Worm (Caenorhabditis elegans) whole organism, L4 larva: Measurements from ENCODE around the gene ZK856.16.

Experiments
- F26F4.8 ChIP-seq: fragments of 200-800 bp; sonication (Bioruptor generic); conservative IDR thresholded peaks from 2 replicates; pipeline ENCODE4 v1.3.6; 2022; ENCODE audit warnings: missing genetic modification characterization, missing compliant biosample characterization
- T26A8.4 ChIP-seq: fragments of 200-800 bp; sonication (Bioruptor generic); IDR thresholded peaks from 2 replicates; pipeline ENCODE4 v1.3.6; 2022; ENCODE audit warnings: missing genetic modification characterization, missing compliant biosample characterization
- Y48G9A.11 ChIP-seq: fragments of 200-800 bp; sonication (Bioruptor generic); IDR thresholded peaks from 2 replicates; pipeline ENCODE4 v1.3.6; 2022; ENCODE audit warnings: missing genetic modification reagents, missing genetic modification characterization, missing compliant biosample characterization
- aha-1 ChIP-seq: fragments of 150-350 bp; peaks from one replicate; lab custom pipeline; 2014; ENCODE audit warnings: missing biosample characterization, missing genetic modification characterization
- ama-1 ChIP-seq: fragments of 150-350 bp; optimal IDR thresholded peaks from 2 replicates; lab custom pipeline; 2014; ENCODE audit warnings: inconsistent platforms, mixed read lengths
- attf-4 ChIP-seq: sonication (generic microtip); optimal IDR thresholded peaks from 3 replicates; lab custom pipeline; 2017; ENCODE audit warnings: missing biosample characterization, missing genetic modification characterization
- ceh-20 ChIP-seq: fragments of 200-800 bp; sonication (Bioruptor generic); IDR thresholded peaks from 2 replicates; pipeline ENCODE4 v1.3.6; 2022; ENCODE audit warnings: missing genetic modification reagents, missing genetic modification characterization, missing compliant biosample characterization
- daf-16 ChIP-seq, 3 experiments: sonication (generic microtip); optimal IDR thresholded peaks; 2 replicates each; lab custom pipeline; 2016 to 2017; ENCODE audit warnings: missing genetic modification characterization in 3 of 3, missing genetic modification reagents in 3 of 3, mild to moderate bottlenecking in 2 of 3, missing compliant biosample characterization in 2 of 3, missing biosample characterization in 1 of 3, moderate library complexity in 1 of 3
- dmd-8 ChIP-seq: fragments of 200-800 bp; sonication (Bioruptor generic); IDR thresholded peaks from 2 replicates; pipeline ENCODE4 v1.3.6; 2022; ENCODE audit warnings: missing genetic modification characterization, missing compliant biosample characterization
- duxl-1 ChIP-seq: sonication (generic microtip); optimal IDR thresholded peaks from 2 replicates; lab custom pipeline; 2016; ENCODE audit warnings: mild to moderate bottlenecking, missing genetic modification characterization, moderate library complexity, missing compliant biosample characterization; ENCODE audit not compliant: poor library complexity
- dve-1 ChIP-seq: sonication (generic microtip); optimal IDR thresholded peaks from 2 replicates; lab custom pipeline; 2017; ENCODE audit warnings: antibody characterized with exemption, mild to moderate bottlenecking, missing genetic modification characterization, missing compliant biosample characterization; ENCODE audit not compliant: insufficient read depth
- fkh-10 ChIP-seq: fragments of 150-350 bp; optimal IDR thresholded peaks from 2 replicates; lab custom pipeline; 2014; ENCODE audit warnings: missing biosample characterization, missing genetic modification reagents, missing genetic modification characterization
- gei-8 ChIP-seq: fragments of 200-800 bp; sonication (Bioruptor generic); optimal IDR thresholded peaks from 2 replicates; lab custom pipeline; 2018; ENCODE audit warnings: mild to moderate bottlenecking, missing genetic modification characterization, missing compliant biosample characterization
- hlh-30 ChIP-seq: sonication (generic microtip); optimal IDR thresholded peaks from 2 replicates; lab custom pipeline; 2017; ENCODE audit warnings: antibody characterized with exemption, mild to moderate bottlenecking, missing genetic modification characterization, missing compliant biosample characterization; ENCODE audit not compliant: insufficient read depth
- lim-7 ChIP-seq: fragments of 200-800 bp; sonication (Bioruptor generic); IDR thresholded peaks from 2 replicates; pipeline ENCODE4 v1.3.6; 2022; ENCODE audit warnings: missing genetic modification characterization, missing compliant biosample characterization
- madf-5 ChIP-seq, 2 experiments: fragments of 200-800 bp; sonication (Bioruptor generic); IDR thresholded peaks; 2 replicates each; pipeline ENCODE4 v1.3.6; 2022; ENCODE audit warnings: missing compliant biosample characterization in 2 of 2, missing genetic modification characterization in 2 of 2
- mes-2 ChIP-seq: sonication (generic microtip); optimal IDR thresholded peaks from 2 replicates; lab custom pipeline; 2016; ENCODE audit warnings: missing genotype, mild to moderate bottlenecking, missing genetic modification characterization, missing compliant biosample characterization; ENCODE audit not compliant: poor library complexity, severe bottlenecking
- nhr-10 ChIP-seq: fragments of 150-350 bp; optimal IDR thresholded peaks from 2 replicates; lab custom pipeline; 2014; ENCODE audit warnings: missing biosample characterization, missing genetic modification characterization
- nhr-25 ChIP-seq: sonication (generic microtip); optimal IDR thresholded peaks from 2 replicates; lab custom pipeline; 2017; ENCODE audit warnings: missing genetic modification characterization, mild to moderate bottlenecking, missing compliant biosample characterization, antibody characterized with exemption, moderate library complexity, borderline replicate concordance; ENCODE audit not compliant: insufficient read depth
- nhr-28 ChIP-seq: fragments of 150-350 bp; optimal IDR thresholded peaks from 2 replicates; lab custom pipeline; 2014; ENCODE audit warnings: missing biosample characterization, missing genetic modification characterization
- nhr-6 ChIP-seq: fragments of 150-350 bp; optimal IDR thresholded peaks from 2 replicates; lab custom pipeline; 2014; ENCODE audit warnings: missing biosample characterization, missing genetic modification characterization
- nhr-76 ChIP-seq: fragments of 150-350 bp; optimal IDR thresholded peaks from 2 replicates; lab custom pipeline; 2014; ENCODE audit warnings: missing biosample characterization, missing genetic modification characterization
- php-3 ChIP-seq: fragments of 200-800 bp; sonication (Bioruptor generic); IDR thresholded peaks from 2 replicates; pipeline ENCODE4 v1.3.6; 2022; ENCODE audit warnings: missing genetic modification reagents, missing genetic modification characterization, missing compliant biosample characterization
- pqm-1 ChIP-seq: sonication (generic microtip); optimal IDR thresholded peaks from 2 replicates; lab custom pipeline; 2017; ENCODE audit warnings: missing biosample characterization, missing genetic modification characterization
- rbr-2 ChIP-seq: sonication (generic microtip); optimal IDR thresholded peaks from 2 replicates; lab custom pipeline; 2016; ENCODE audit warnings: missing genotype, missing genetic modification characterization, missing compliant biosample characterization
- saeg-2 ChIP-seq: fragments of 200-800 bp; sonication (Bioruptor generic); IDR thresholded peaks from 2 replicates; pipeline ENCODE4 v1.3.6; 2022; ENCODE audit warnings: missing genetic modification reagents, missing genetic modification characterization, missing compliant biosample characterization
- skn-1 ChIP-seq: fragments of 150-350 bp; optimal IDR thresholded peaks from 2 replicates; lab custom pipeline; 2014; ENCODE audit warnings: missing biosample characterization, missing genetic modification characterization
- snpc-1.2 ChIP-seq: fragments of 200-800 bp; sonication (Bioruptor generic); IDR thresholded peaks from 2 replicates; pipeline ENCODE4 v1.3.6; 2022; ENCODE audit warnings: missing genetic modification reagents, missing genetic modification characterization, missing compliant biosample characterization
- snpc-4 ChIP-seq: fragments of 150-350 bp; optimal IDR thresholded peaks from 2 replicates; lab custom pipeline; 2014; ENCODE audit warnings: missing biosample characterization, missing genetic modification characterization
- spr-1 ChIP-seq: sonication (generic microtip); optimal IDR thresholded peaks from 2 replicates; lab custom pipeline; 2016; ENCODE audit warnings: mild to moderate bottlenecking, missing genetic modification characterization, missing compliant biosample characterization
- tag-97 ChIP-seq: fragments of 200-800 bp; sonication (Bioruptor generic); IDR thresholded peaks from 2 replicates; pipeline ENCODE4 v1.3.6; 2022; ENCODE audit warnings: missing genetic modification characterization, missing compliant biosample characterization
- unc-130 ChIP-seq: sonication (generic microtip); optimal IDR thresholded peaks from 2 replicates; lab custom pipeline; 2016; ENCODE audit warnings: missing genetic modification reagents, missing genetic modification characterization, missing compliant biosample characterization
- unc-39 ChIP-seq: sonication (generic microtip); optimal IDR thresholded peaks from 2 replicates; lab custom pipeline; 2017; ENCODE audit warnings: missing biosample characterization, missing genetic modification characterization
- unc-62 ChIP-seq, 3 experiments: fragments of 150-350 bp in 1 of 3; sonication (generic microtip); optimal IDR thresholded peaks in 2 of 3; peaks in 1 of 3; 1 replicate in 1 of 3; 2 replicates in 2 of 3; lab custom pipeline; 2014 to 2017; ENCODE audit warnings: missing biosample characterization in 3 of 3, missing genetic modification characterization in 3 of 3, missing genetic modification reagents in 3 of 3, missing genotype in 1 of 3
- zag-1 ChIP-seq: fragments of 150-350 bp; optimal IDR thresholded peaks from 2 replicates; lab custom pipeline; 2014; ENCODE audit warnings: missing biosample characterization, missing genetic modification characterization
- zip-2 ChIP-seq: fragments of 150-350 bp; optimal IDR thresholded peaks from 2 replicates; lab custom pipeline; 2014; ENCODE audit warnings: missing biosample characterization, missing genetic modification characterization
- ztf-11 ChIP-seq: fragments of 150-350 bp; optimal IDR thresholded peaks from 2 replicates; lab custom pipeline; 2014; ENCODE audit warnings: missing biosample characterization, missing genetic modification characterization

Gene ZK856.16

DNA sequence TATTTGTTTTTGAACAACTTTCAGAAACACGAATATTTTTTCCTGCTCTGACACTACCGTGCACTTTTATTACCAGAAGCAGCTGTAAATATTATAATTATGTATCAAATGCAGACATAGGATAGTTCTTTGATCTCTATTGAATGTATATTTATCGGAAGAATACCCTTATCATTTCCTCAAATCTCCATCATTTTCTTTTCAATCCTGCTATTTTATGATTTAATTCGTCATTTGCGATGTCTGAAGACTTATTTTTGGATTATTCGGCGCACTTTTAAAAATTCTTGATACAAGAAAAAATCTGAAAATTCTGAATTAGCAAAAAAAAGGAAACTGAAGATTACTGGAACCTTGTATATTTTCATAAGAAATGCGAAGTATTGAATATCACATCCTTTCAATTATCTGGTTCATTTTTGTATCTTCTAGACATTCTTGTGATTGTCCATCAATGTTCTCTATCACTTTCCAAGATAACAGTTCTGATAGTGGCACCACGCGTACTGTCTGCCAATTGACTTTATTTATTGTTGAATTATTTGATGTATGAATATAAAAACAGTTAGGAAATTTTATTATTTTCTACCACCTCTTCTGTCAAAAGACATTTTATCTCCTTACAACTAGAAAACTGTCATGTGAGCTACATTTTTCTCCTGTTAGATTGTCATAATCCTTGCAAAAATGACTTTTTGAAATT lies 38.8 kb upstream of the ZK856.16 start (continued):
- TF ChIP-seq hlh-30 (peak; percentile 20), tag-97 (no peak), ztf-11 (tag; lab: Kevin White, UChicago) (no peak), zag-1 (tag; lab: Kevin White, UChicago) (no peak), zip-2 (no peak), mes-2 (tag; lab: Kevin White, UChicago) (no peak), F26F4.8 (GFP tag; lab: Robert Waterston, UW) (no peak), madf-5 (GFP tag; IDR thresholded peaks at IDR 0.05; lab: Robert Waterston, UW) (no peak), T26A8.4 (GFP tag; lab: Robert Waterston, UW) (no peak), duxl-1 (no peak), spr-1 (tag; lab: Kevin White, UChicago) (no peak), skn-1 (no peak), attf-4 (tag; lab: Kevin White, UChicago) (no peak), nhr-6 (tag; lab: Kevin White, UChicago) (no peak), rbr-2 (tag; lab: Kevin White, UChicago) (no peak), unc-39 (tag; lab: Kevin White, UChicago) (no peak), fkh-10 (GFP tag; lab: Kevin White, UChicago) (no peak), Y48G9A.11 (GFP tag; lab: Robert Waterston, UW) (no peak), ceh-20 (GFP tag; lab: Robert Waterston, UW) (no peak), ama-1 (lab: Kevin White, UChicago) (no peak), nhr-28 (tag; lab: Kevin White, UChicago) (peak; percentile 67), unc-130 (no peak), nhr-10 (no peak), php-3 (peak; percentile 86), gei-8 (no peak), dve-1 (tag; lab: Kevin White, UChicago) (peak; percentile 57), snpc-1.2 (GFP tag; lab: Robert Waterston, UW) (no peak), snpc-4 (tag; lab: Kevin White, UChicago) (no peak), pqm-1 (tag; lab: Kevin White, UChicago) (peak; percentile 50)

DNA sequence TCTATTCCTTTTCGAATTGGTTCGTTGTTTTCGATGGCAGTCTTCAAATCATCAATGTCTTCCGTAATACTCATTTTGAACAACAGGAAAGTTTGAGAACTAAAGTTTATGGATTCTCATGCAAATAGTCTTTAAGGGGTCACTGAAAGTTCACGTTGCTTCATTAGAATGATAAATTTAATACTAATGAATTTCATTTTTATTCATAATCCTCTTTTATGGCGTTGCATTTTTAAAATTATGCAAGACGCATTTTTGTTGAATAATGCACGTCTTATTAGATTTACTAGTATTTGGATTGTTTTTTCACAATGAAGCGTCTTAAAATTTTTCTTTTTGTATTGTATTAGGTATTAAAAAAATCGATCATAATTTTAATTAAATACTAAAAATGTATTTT lies 37.7 kb upstream of the ZK856.16 start, which contains the start of gene C12D8.9:
Gene C12D8.9, minus strand, starts transcription at position 101 of the 400 bp plus-strand sequence.
- peak in 1 of 2 experiments; percentile 24 for TF ChIP-seq unc-62 (GFP tag; optimal IDR thresholded peaks at IDR 0.05 in 1 of 2; lab: Kevin White, UChicago)
- TF ChIP-seq unc-62 (tag; optimal IDR thresholded peaks at IDR 0.05; lab: Kevin White, UChicago), result no peak
- no peak for TF ChIP-seq nhr-28 (tag; lab: Kevin White, UChicago)
- no peak for TF ChIP-seq nhr-25 (tag; lab: Kevin White, UChicago)

DNA sequence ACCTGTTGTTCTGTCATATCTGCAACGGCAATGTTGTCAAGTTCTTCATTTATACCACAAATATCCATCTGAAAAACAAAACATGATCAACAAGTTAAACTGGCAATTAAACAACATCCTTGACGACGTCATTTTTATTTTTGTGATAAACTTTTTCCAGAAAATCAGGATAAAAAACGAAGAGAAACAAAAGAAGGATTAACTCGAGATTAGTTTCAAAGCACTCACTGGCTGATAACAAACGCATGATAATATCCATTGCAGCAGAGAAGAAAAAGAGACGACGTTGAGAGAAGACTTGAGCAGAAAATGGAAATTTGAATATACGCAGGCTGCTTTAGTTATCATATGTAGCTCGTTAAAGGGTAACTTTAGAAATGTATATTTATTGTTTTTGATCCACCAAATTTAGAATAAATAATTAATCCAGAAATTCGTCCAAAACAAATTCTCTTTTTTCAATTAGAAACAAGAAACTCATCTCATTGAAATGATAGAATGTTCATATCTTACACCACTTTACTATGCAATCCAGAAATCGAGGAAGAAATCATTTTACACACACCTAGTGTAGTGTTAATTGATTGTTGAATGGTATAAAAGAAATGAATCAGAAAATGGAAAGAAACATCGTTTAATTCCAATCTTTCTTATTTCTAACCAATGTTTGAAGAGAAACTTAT lies 35.9 kb upstream of the ZK856.16 start, which contains the start of the genes C12D8.21 and col-148:
Gene C12D8.21, minus strand, starts transcription at position 68 of the 683 bp plus-strand sequence.
Gene col-148, plus strand, starts transcription at position 633 of the 683 bp plus-strand sequence.
- TF ChIP-seq lim-7, result no peak
- TF ChIP-seq daf-16 (GFP tag; optimal IDR thresholded peaks at IDR 0.05; lab: Kevin White, UChicago), result no peak
- TF ChIP-seq daf-16 (tag; optimal IDR thresholded peaks at IDR 0.05; lab: Kevin White, UChicago), result no peak
- no peak for TF ChIP-seq saeg-2
- TF ChIP-seq dmd-8 (GFP tag; lab: Robert Waterston, UW), result no peak
- no peak for TF ChIP-seq unc-39 (tag; lab: Kevin White, UChicago)
- no peak for TF ChIP-seq snpc-4 (tag; lab: Kevin White, UChicago)
- no peak for TF ChIP-seq nhr-76
- TF ChIP-seq aha-1 (tag; lab: Kevin White, UChicago), result peak; percentile 2
